Worm (Caenorhabditis elegans): Measurements from ENCODE around the gene ppgn-1.

ce11 chrIV:2393023-2393422 is 44.3 kb upstream of the ppgn-1 start:
- TF ChIP-seq mdl-1 (tag; optimal IDR thresholded peaks at IDR 0.05) (no peak), unc-62 (GFP tag; optimal IDR thresholded peaks at IDR 0.05) (no peak), ama-1 (optimal IDR thresholded peaks at IDR 0.05) (no peak)
